Comparison of ENCODE assay signal across 7 worm cellular contexts in the genomic region with DNA sequence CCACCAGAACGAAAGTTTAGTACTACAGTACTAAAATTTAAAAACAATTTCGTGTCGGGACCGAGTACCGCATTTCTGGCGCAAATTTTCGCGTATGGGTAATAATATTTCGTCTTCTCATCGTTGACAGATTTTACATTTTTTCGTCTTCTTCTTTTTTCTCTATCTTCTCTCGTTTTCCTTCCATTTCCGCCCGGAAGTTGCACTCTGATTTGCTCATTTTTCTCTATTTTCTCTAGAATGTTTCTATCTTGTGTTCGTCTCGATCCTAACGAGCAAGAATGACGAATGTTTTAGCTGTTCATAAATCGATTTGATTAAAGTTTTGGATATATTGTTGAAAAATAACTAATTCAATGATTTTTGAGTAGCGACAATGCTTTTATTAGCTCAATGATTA.
TF ChIP-seq lines count a peak whose summit lies in the region.

No protein-coding gene starts in this region.

TF ChIP-seq in whole organism, L1 larva, 84 proteins besides CTCF, POLR2A, EP300 and RAD21:
- TF ChIP-seq isw-1 (GFP tag; IDR thresholded peaks at IDR 0.05; lab: Robert Waterston, UW) (0 out of 2 replicates have a peak, but pooled peaks have one; percentile 1), unc-98 (GFP tag; IDR thresholded peaks at IDR 0.05; lab: Robert Waterston, UW) (no peak), snu-23 (GFP tag; optimal IDR thresholded peaks at IDR 0.05; lab: Kevin White, UChicago) (no peak), rnt-1 (tag; optimal IDR thresholded peaks at IDR 0.05; lab: Kevin White, UChicago) (peak; percentile 5), nhr-28 (tag; optimal IDR thresholded peaks at IDR 0.05; lab: Kevin White, UChicago) (no peak), mdl-1 (tag; optimal IDR thresholded peaks at IDR 0.05; lab: Kevin White, UChicago) (no peak), efl-1 (optimal IDR thresholded peaks at IDR 0.05; lab: Kevin White, UChicago) (peak in 1 of 2 experiments; percentile 14), efl-1 (GFP tag; optimal IDR thresholded peaks at IDR 0.05 in 1 of 2; lab: Kevin White, UChicago) (no peak), sox-4 (tag; optimal IDR thresholded peaks at IDR 0.05; lab: Kevin White, UChicago) (no peak), lin-14 (GFP tag; optimal IDR thresholded peaks at IDR 0.05; lab: Kevin White, UChicago) (peak; percentile 65), ceh-82 (tag; optimal IDR thresholded peaks at IDR 0.05; lab: Kevin White, UChicago) (no peak), sup-37 (GFP tag; optimal IDR thresholded peaks at IDR 0.05; lab: Kevin White, UChicago) (no peak)

TF ChIP-seq in whole organism, L2 larva, 48 proteins besides CTCF, POLR2A, EP300 and RAD21 (continues in another document):
- TF ChIP-seq sma-9 (GFP tag; optimal IDR thresholded peaks at IDR 0.05; lab: Kevin White, UChicago) (peak; percentile 49), sma-9 (tag; optimal IDR thresholded peaks at IDR 0.05; lab: Kevin White, UChicago) (no peak), ceh-82 (tag; optimal IDR thresholded peaks at IDR 0.05; lab: Kevin White, UChicago) (no peak), nhr-21 (tag; optimal IDR thresholded peaks at IDR 0.05; lab: Kevin White, UChicago) (no peak), ztf-1 (GFP tag; conservative IDR thresholded peaks at IDR 0.05; lab: Robert Waterston, UW) (no peak), skn-1 (tag; optimal IDR thresholded peaks at IDR 0.05; lab: Kevin White, UChicago) (no peak), crh-2 (tag; optimal IDR thresholded peaks at IDR 0.05; lab: Kevin White, UChicago) (no peak), lsy-2 (tag; optimal IDR thresholded peaks at IDR 0.05; lab: Kevin White, UChicago) (peak; percentile 2 to 24), nhr-237 (tag; optimal IDR thresholded peaks at IDR 0.05; lab: Kevin White, UChicago) (no peak), C34F6.9 (tag; optimal IDR thresholded peaks at IDR 0.05; lab: Kevin White, UChicago) (peak; percentile 15), sem-4 (tag; optimal IDR thresholded peaks at IDR 0.05; lab: Kevin White, UChicago) (no peak), R02D3.7 (tag; optimal IDR thresholded peaks at IDR 0.05; lab: Kevin White, UChicago) (no peak), unc-62 (GFP tag; optimal IDR thresholded peaks at IDR 0.05; lab: Kevin White, UChicago) (no peak)

TF ChIP-seq in whole organism, L3 larva, 47 proteins besides CTCF, POLR2A, EP300 and RAD21:
- TF ChIP-seq nhr-11 (tag; optimal IDR thresholded peaks at IDR 0.05; lab: Kevin White, UChicago) (no peak), lin-15B (tag; optimal IDR thresholded peaks at IDR 0.05; lab: Kevin White, UChicago) (peak; percentile 2), nfya-1 (tag; optimal IDR thresholded peaks at IDR 0.05; lab: Kevin White, UChicago; ENCODE audit: insufficient read depth) (peak; percentile 41), snpc-4 (tag; optimal IDR thresholded peaks at IDR 0.05; lab: Kevin White, UChicago) (peak; percentile 7)

TF ChIP-seq in whole organism, L4 larva, 104 proteins besides CTCF, POLR2A, EP300 and RAD21 (continues in another document):
- TF ChIP-seq nhr-77 (tag; optimal IDR thresholded peaks at IDR 0.05; lab: Kevin White, UChicago), result no peak
- TF ChIP-seq mdt-29 (GFP tag; IDR thresholded peaks at IDR 0.05; lab: Robert Waterston, UW), result no peak
- 0 out of 2 replicates have a peak, but pooled peaks have one; percentile 75 for TF ChIP-seq tag-97 (GFP tag; IDR thresholded peaks at IDR 0.05; lab: Robert Waterston, UW)
- TF ChIP-seq unc-62 (GFP tag; optimal IDR thresholded peaks at IDR 0.05 in 1 of 2; lab: Kevin White, UChicago), result no peak
- TF ChIP-seq unc-62 (tag; optimal IDR thresholded peaks at IDR 0.05; lab: Kevin White, UChicago), result no peak
- no peak for TF ChIP-seq lsy-2 (tag; optimal IDR thresholded peaks at IDR 0.05; lab: Kevin White, UChicago)
- TF ChIP-seq ces-1 (GFP tag; optimal IDR thresholded peaks at IDR 0.05; lab: Kevin White, UChicago), result peak; percentile 48
- no peak for TF ChIP-seq lim-7 (GFP tag; IDR thresholded peaks at IDR 0.05; lab: Robert Waterston, UW)
- no peak for TF ChIP-seq attf-4 (tag; optimal IDR thresholded peaks at IDR 0.05; lab: Kevin White, UChicago)
- TF ChIP-seq Y5F2A.4 (GFP tag; optimal IDR thresholded peaks at IDR 0.05; lab: Kevin White, UChicago), result no peak
- no peak for TF ChIP-seq zag-1 (tag; optimal IDR thresholded peaks at IDR 0.05; lab: Kevin White, UChicago)
- no peak for TF ChIP-seq F26F4.8 (GFP tag; conservative IDR thresholded peaks at IDR 0.05; lab: Robert Waterston, UW)
- TF ChIP-seq aha-1 (tag; lab: Kevin White, UChicago), result peak; percentile 90
- TF ChIP-seq dmd-6 (GFP tag; IDR thresholded peaks at IDR 0.05; lab: Robert Waterston, UW), result 0 out of 2 replicates have a peak, but pooled peaks have one; percentile 9
- TF ChIP-seq ceh-62 (tag; optimal IDR thresholded peaks at IDR 0.05; lab: Kevin White, UChicago), result no peak

TF ChIP-seq in whole organism, late embryonic, 69 proteins besides CTCF, POLR2A, EP300 and RAD21:
- peak; percentile 22 for TF ChIP-seq unc-42 (tag; optimal IDR thresholded peaks at IDR 0.05; lab: Kevin White, UChicago)
- no peak for TF ChIP-seq ceh-9 (tag; optimal IDR thresholded peaks at IDR 0.05; lab: Kevin White, UChicago)
TF ChIP-seq in whole organism, late embryonic: peak in this region for 1.

TF ChIP-seq in whole organism, mixed stage, embryonic, 35 proteins besides CTCF, POLR2A, EP300 and RAD21:
- TF ChIP-seq sem-2 (GFP tag; optimal IDR thresholded peaks at IDR 0.05; lab: Kevin White, UChicago) (no peak), unc-120 (tag; optimal IDR thresholded peaks at IDR 0.05; lab: Kevin White, UChicago; ENCODE audit: poor library complexity, severe bottlenecking) (peak; percentile 5)

TF ChIP-seq in whole organism, young adult, 124 proteins besides CTCF, POLR2A, EP300 and RAD21:
- TF ChIP-seq dpff-1 (tag; optimal IDR thresholded peaks at IDR 0.05; lab: Kevin White, UChicago), result no peak
- TF ChIP-seq attf-5 (GFP tag; optimal IDR thresholded peaks at IDR 0.05; lab: Kevin White, UChicago), result no peak
- 0 out of 2 replicates have a peak, but pooled peaks have one; percentile 19 for TF ChIP-seq K11D2.4 (GFP tag; IDR thresholded peaks at IDR 0.05; lab: Robert Waterston, UW)
- TF ChIP-seq sdz-38 (tag; optimal IDR thresholded peaks at IDR 0.05; lab: Kevin White, UChicago), result no peak
